Worm (Caenorhabditis elegans) whole organism, early embryonic: ENCODE data around the gene Y37D8A.6.
A peak's percentile ranks its signal among the peaks of the same experiment; 100 is the strongest.

Experiments
- B0310.2 ChIP-seq: sonication (generic microtip); optimal IDR thresholded peaks from 2 replicates; lab custom pipeline; 2016; ENCODE audit warnings: mild to moderate bottlenecking, missing genetic modification characterization, missing compliant biosample characterization
- F13C5.2 ChIP-seq: sonication (generic microtip); optimal IDR thresholded peaks from 2 replicates; lab custom pipeline; 2017; ENCODE audit warnings: mild to moderate bottlenecking, missing genetic modification characterization, inconsistent platforms, missing compliant biosample characterization
- aly-1 ChIP-seq: sonication (generic microtip); optimal IDR thresholded peaks from 2 replicates; lab custom pipeline; 2016; ENCODE audit warnings: missing genetic modification characterization, missing compliant biosample characterization
- ama-1 ChIP-seq: fragments of 150-350 bp; optimal IDR thresholded peaks from 2 replicates; lab custom pipeline; 2014
- ceh-13 ChIP-seq: fragments of 200-800 bp; sonication (Bioruptor generic); optimal IDR thresholded peaks from 2 replicates; lab custom pipeline; 2018; ENCODE audit warnings: mild to moderate bottlenecking, missing genetic modification characterization, missing compliant biosample characterization
- ceh-36 ChIP-seq: sonication (generic microtip); optimal IDR thresholded peaks from 2 replicates; lab custom pipeline; 2016; ENCODE audit warnings: missing genetic modification characterization, inconsistent platforms, missing compliant biosample characterization
- ets-7 ChIP-seq: sonication (generic microtip); optimal IDR thresholded peaks from 2 replicates; lab custom pipeline; 2016; ENCODE audit warnings: missing genotype, missing genetic modification characterization, missing compliant biosample characterization
- flt-1 ChIP-seq: fragments of 200-800 bp; sonication (Bioruptor generic); IDR thresholded peaks from 2 replicates; pipeline ENCODE4 v1.3.6; 2022; ENCODE audit warnings: missing genetic modification characterization, missing compliant biosample characterization
- hmbx-1 ChIP-seq: sonication (generic microtip); optimal IDR thresholded peaks from 2 replicates; lab custom pipeline; 2016; ENCODE audit warnings: mild to moderate bottlenecking, missing genetic modification characterization, missing compliant biosample characterization
- hmg-4 ChIP-seq: fragments of 200-800 bp; sonication (Bioruptor generic); optimal IDR thresholded peaks from 2 replicates; lab custom pipeline; 2018; ENCODE audit warnings: mild to moderate bottlenecking, missing genetic modification characterization, missing compliant biosample characterization
- hnd-1 ChIP-seq: sonication (generic microtip); optimal IDR thresholded peaks from 2 replicates; lab custom pipeline; 2016; ENCODE audit warnings: missing genetic modification characterization, missing compliant biosample characterization
- pes-1 ChIP-seq: fragments of 200-800 bp; sonication (Bioruptor generic); IDR thresholded peaks from 2 replicates; pipeline ENCODE4 v1.3.6; 2022; ENCODE audit warnings: missing genetic modification reagents, missing genetic modification characterization, missing compliant biosample characterization
- scrt-1 ChIP-seq: fragments of 200-800 bp; sonication (Bioruptor generic); IDR thresholded peaks from 2 replicates; pipeline ENCODE4 v1.3.6; 2022; ENCODE audit warnings: missing genetic modification characterization, missing compliant biosample characterization
- sea-1 ChIP-seq: fragments of 200-800 bp; sonication (Bioruptor generic); conservative IDR thresholded peaks from 2 replicates; pipeline ENCODE4 v1.3.6; 2022; ENCODE audit warnings: missing genetic modification characterization, missing compliant biosample characterization
- tbx-11 ChIP-seq: fragments of 200-800 bp; sonication (Bioruptor generic); IDR thresholded peaks from 2 replicates; pipeline ENCODE4 v1.3.6; 2022; ENCODE audit warnings: missing genetic modification characterization, missing compliant biosample characterization
- tbx-37 ChIP-seq: fragments of 200-800 bp; sonication (Bioruptor generic); conservative IDR thresholded peaks from 2 replicates; pipeline ENCODE4 v1.3.6; 2022; ENCODE audit warnings: missing genetic modification reagents, missing genetic modification characterization, missing compliant biosample characterization
- tra-4 ChIP-seq: sonication (generic microtip); optimal IDR thresholded peaks from 2 replicates; lab custom pipeline; 2017; ENCODE audit warnings: missing genetic modification characterization, missing compliant biosample characterization

Gene Y37D8A.6

ce11 chrIII:12880704-12881103, 10.6 kb upstream of the Y37D8A.6 start:
- TF ChIP-seq tbx-37 (GFP tag; lab: Robert Waterston, UW) (no peak), tbx-11 (GFP tag; lab: Robert Waterston, UW) (no peak), tra-4 (tag; lab: Kevin White, UChicago) (no peak), aly-1 (tag; lab: Kevin White, UChicago) (no peak)

ce11 chrIII:12877527-12878234, 7.6 kb upstream of the Y37D8A.6 start, which contains the start of the genes cec-7 and enu-3.5:
TSS of gene cec-7 (minus strand) at chrIII:12877577.
TSS of gene enu-3.5 (plus strand) at chrIII:12878196.
- TF ChIP-seq sea-1 (0 out of 2 replicates have a peak, but pooled peaks have one; percentile 7), pes-1 (GFP tag; lab: Robert Waterston, UW) (no peak)

ce11 chrIII:12875653-12876052, 5.6 kb upstream of the Y37D8A.6 start:
- TF ChIP-seq hmbx-1 (no peak), ets-7 (tag; lab: Kevin White, UChicago) (no peak), ama-1 (lab: Kevin White, UChicago) (no peak), tbx-11 (GFP tag; lab: Robert Waterston, UW) (no peak), ceh-36 (tag; lab: Kevin White, UChicago) (no peak), pes-1 (GFP tag; lab: Robert Waterston, UW) (no peak), F13C5.2 (tag; lab: Kevin White, UChicago) (no peak), tbx-37 (GFP tag; lab: Robert Waterston, UW) (no peak), hnd-1 (no peak)

- no peak for TF ChIP-seq B0310.2 (tag; lab: Kevin White, UChicago)
- TF ChIP-seq tbx-11 (GFP tag; lab: Robert Waterston, UW), result peak; percentile 63; the same call in 1 of the 2 replicates
- peak; percentile 34 for TF ChIP-seq ceh-13 (GFP tag; lab: Kevin White, UChicago)
- TF ChIP-seq sea-1, result 0 out of 2 replicates have a peak, but pooled peaks have one; percentile 22
- peak; percentile 3 for TF ChIP-seq ets-7 (tag; lab: Kevin White, UChicago)
- peak; percentile 41 for TF ChIP-seq hmg-4 (GFP tag; lab: Kevin White, UChicago)
- TF ChIP-seq ceh-36 (tag; lab: Kevin White, UChicago), result peak; percentile 54
- TF ChIP-seq F13C5.2 (tag; lab: Kevin White, UChicago), result peak; percentile 91
- TF ChIP-seq hnd-1, result peak; percentile 48
- no peak for TF ChIP-seq ama-1 (lab: Kevin White, UChicago)
- TF ChIP-seq pes-1 (GFP tag; lab: Robert Waterston, UW), result peak; percentile 81
- peak; percentile 68; the same call in 1 of the 2 replicates for TF ChIP-seq flt-1 (GFP tag; lab: Robert Waterston, UW)
- no peak for TF ChIP-seq aly-1 (tag; lab: Kevin White, UChicago)
- TF ChIP-seq hmbx-1, result peak; percentile 33
- no peak for TF ChIP-seq scrt-1 (GFP tag; lab: Robert Waterston, UW)
- peak; percentile 69; the same call in 1 of the 2 replicates for TF ChIP-seq tbx-37 (GFP tag; lab: Robert Waterston, UW)
- TF ChIP-seq tra-4 (tag; lab: Kevin White, UChicago), result no peak
Observed at ce11 chrIII:12874606-12875066, 4.5 kb upstream of the Y37D8A.6 start, which contains the start of the genes mrg-1 and spcs-2. TSS of gene mrg-1 (minus strand) at chrIII:12874656. TSS of gene spcs-2 (plus strand) at chrIII:12875031.

ce11 chrIII:12864648-12865047, 5.4 kb downstream of the Y37D8A.6 start, which contains the start of gene Y37D8A.8:
TSS of gene Y37D8A.8 (plus strand) at chrIII:12864948.
- no peak for TF ChIP-seq flt-1 (GFP tag; lab: Robert Waterston, UW)
- no peak for TF ChIP-seq hmbx-1
- TF ChIP-seq sea-1, result no peak
- TF ChIP-seq pes-1 (GFP tag; lab: Robert Waterston, UW), result no peak
- no peak for TF ChIP-seq tbx-11 (GFP tag; lab: Robert Waterston, UW)
- TF ChIP-seq ceh-36 (tag; lab: Kevin White, UChicago), result no peak
- TF ChIP-seq hmg-4 (GFP tag; lab: Kevin White, UChicago), result no peak

- no peak for TF ChIP-seq sea-1
- TF ChIP-seq tbx-11 (GFP tag; lab: Robert Waterston, UW), result no peak
- TF ChIP-seq scrt-1 (GFP tag; lab: Robert Waterston, UW), result no peak
- TF ChIP-seq hmbx-1, result no peak
- TF ChIP-seq tbx-37 (GFP tag; lab: Robert Waterston, UW), result no peak
- TF ChIP-seq hnd-1, result no peak
- no peak for TF ChIP-seq ceh-36 (tag; lab: Kevin White, UChicago)
- TF ChIP-seq F13C5.2 (tag; lab: Kevin White, UChicago), result no peak
- TF ChIP-seq hmg-4 (GFP tag; lab: Kevin White, UChicago), result no peak
- no peak for TF ChIP-seq flt-1 (GFP tag; lab: Robert Waterston, UW)
Observed at ce11 chrIII:12860119-12860518, 10.0 kb downstream of the Y37D8A.6 start.

ce11 chrIII:12856628-12857027, 13.5 kb downstream of the Y37D8A.6 start, which contains the start of gene Y37D8A.26:
TSS of gene Y37D8A.26 (minus strand) at chrIII:12856728.
- no peak for TF ChIP-seq sea-1
- no peak for TF ChIP-seq tbx-37 (GFP tag; lab: Robert Waterston, UW)
- TF ChIP-seq hnd-1, result no peak
- no peak for TF ChIP-seq flt-1 (GFP tag; lab: Robert Waterston, UW)
- TF ChIP-seq tra-4 (tag; lab: Kevin White, UChicago), result no peak
- TF ChIP-seq hmbx-1, result no peak
- no peak for TF ChIP-seq pes-1 (GFP tag; lab: Robert Waterston, UW)
- TF ChIP-seq ceh-36 (tag; lab: Kevin White, UChicago), result no peak
- TF ChIP-seq scrt-1 (GFP tag; lab: Robert Waterston, UW), result no peak
- no peak for TF ChIP-seq aly-1 (tag; lab: Kevin White, UChicago)
- TF ChIP-seq B0310.2 (tag; lab: Kevin White, UChicago), result no peak
- TF ChIP-seq hmg-4 (GFP tag; lab: Kevin White, UChicago), result no peak
